Worm (Caenorhabditis elegans) whole organism, late embryonic: ENCODE results near the gene cest-30.

Source experiments
- ama-1 ChIP-seq: fragments of 150-350 bp; optimal IDR thresholded peaks from 2 replicates; lab custom pipeline; 2014
- ceh-45 ChIP-seq: fragments of 200-800 bp; sonication (Bioruptor generic); IDR thresholded peaks from 2 replicates; pipeline ENCODE4 v1.3.6; 2022; ENCODE audit warnings: missing genetic modification reagents, missing genetic modification characterization, missing compliant biosample characterization
- fax-1 ChIP-seq: sonication (generic microtip); optimal IDR thresholded peaks from 2 replicates; lab custom pipeline; 2016; ENCODE audit warnings: missing genotype, missing genetic modification characterization, missing compliant biosample characterization
- fkh-10 ChIP-seq: fragments of 150-350 bp; optimal IDR thresholded peaks from 2 replicates; lab custom pipeline; 2014; ENCODE audit warnings: missing biosample characterization, missing genetic modification reagents, missing genetic modification characterization
- nhr-11 ChIP-seq: fragments of 150-350 bp; optimal IDR thresholded peaks from 2 replicates; lab custom pipeline; 2014; ENCODE audit warnings: missing biosample characterization, missing genetic modification characterization
- pqm-1 ChIP-seq: sonication (generic microtip); optimal IDR thresholded peaks from 2 replicates; lab custom pipeline; 2016; ENCODE audit warnings: missing genetic modification characterization, missing compliant biosample characterization
- ztf-16 ChIP-seq: sonication (generic microtip); optimal IDR thresholded peaks from 2 replicates; lab custom pipeline; 2017; ENCODE audit warnings: missing genetic modification characterization, missing compliant biosample characterization

- TF ChIP-seq fax-1 (tag; lab: Kevin White, UChicago) (no peak), fkh-10 (no peak), ceh-45 (GFP tag; lab: Robert Waterston, UW) (no peak), nhr-11 (tag; lab: Kevin White, UChicago) (no peak), pqm-1 (tag; lab: Kevin White, UChicago) (no peak), ztf-16 (no peak), ama-1 (no peak)
Measured at ce11 chrV:5259448-5259847, 3.5 kb downstream of the cest-30 start, which contains the start of gene srt-70.
